Worm (Caenorhabditis elegans): Measurements from ENCODE around the gene C54G10.1.

C54G10.1 gene

DNA sequence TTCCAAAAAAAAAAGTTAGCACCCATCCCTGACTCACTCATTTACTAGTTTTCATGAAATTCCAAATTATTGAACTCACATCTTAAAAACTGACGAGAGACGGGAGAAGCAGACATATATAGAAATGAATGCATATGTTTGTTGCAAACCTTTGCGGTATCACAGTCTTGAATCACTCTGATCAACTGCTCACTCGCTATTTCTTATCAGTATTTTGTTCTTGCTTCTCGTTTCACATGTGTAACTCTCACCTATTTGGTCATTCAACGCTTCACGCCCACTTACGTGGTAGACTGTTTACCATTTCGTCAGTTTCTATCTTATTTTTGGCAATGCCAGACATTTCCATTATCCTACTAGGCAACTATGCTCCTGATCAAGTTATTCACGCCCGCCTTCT, at the start of gene C54G10.1:
TSS of gene C54G10.1 (plus strand) at position 333 of the 400 bp plus-strand sequence.
- TF ChIP-seq lir-3 (tag; optimal IDR thresholded peaks at IDR 0.05; ENCODE audit: poor library complexity) (no peak), nhr-11 (tag; optimal IDR thresholded peaks at IDR 0.05) (no peak), nhr-71 (tag; optimal IDR thresholded peaks at IDR 0.05) (no peak), elt-2 (tag; optimal IDR thresholded peaks at IDR 0.05) (peak; percentile 70), elt-3 (tag; optimal IDR thresholded peaks at IDR 0.05) (no peak), nhr-47 (tag; optimal IDR thresholded peaks at IDR 0.05) (no peak), lin-35 (GFP tag; optimal IDR thresholded peaks at IDR 0.05) (peak in 1 of 2 experiments; percentile 18)

ce11 chrV:14594103-14594502, 46.8 kb upstream of the C54G10.1 start:
- TF ChIP-seq elt-2 (tag; optimal IDR thresholded peaks at IDR 0.05) (no peak), ces-1 (GFP tag; optimal IDR thresholded peaks at IDR 0.05) (no peak), isw-1 (GFP tag; IDR thresholded peaks at IDR 0.05) (no peak), sup-37 (GFP tag; optimal IDR thresholded peaks at IDR 0.05) (no peak), sox-4 (tag; optimal IDR thresholded peaks at IDR 0.05) (no peak)

DNA sequence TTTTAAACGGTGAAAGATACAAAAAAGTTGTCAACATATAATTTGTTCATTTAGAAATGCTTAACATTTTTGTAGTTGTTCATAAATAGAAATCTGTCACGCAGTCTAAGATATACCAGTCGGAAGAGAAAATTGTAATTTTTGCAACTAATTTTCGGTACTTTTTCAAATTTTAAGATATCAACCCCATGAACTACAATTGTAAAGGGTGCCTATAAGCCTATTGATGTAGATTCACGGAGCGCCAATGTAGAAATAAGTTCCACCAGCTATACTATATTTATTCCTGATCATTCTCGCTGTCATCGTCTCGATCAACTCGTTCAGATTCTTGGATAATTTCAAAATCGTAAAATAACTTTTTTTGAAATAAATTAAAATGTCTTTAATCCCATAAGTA, 46.0 kb upstream of the C54G10.1 start:
- TF ChIP-seq snu-23 (GFP tag; optimal IDR thresholded peaks at IDR 0.05) (no peak), fkh-10 (GFP tag; optimal IDR thresholded peaks at IDR 0.05) (no peak), irx-1 (tag; optimal IDR thresholded peaks at IDR 0.05) (no peak), C34B4.2 (tag; optimal IDR thresholded peaks at IDR 0.05) (no peak), grh-1 (GFP tag; IDR thresholded peaks at IDR 0.05) (no peak), lin-35 (GFP tag; optimal IDR thresholded peaks at IDR 0.05) (no peak), nhr-237 (tag; optimal IDR thresholded peaks at IDR 0.05) (no peak)

DNA sequence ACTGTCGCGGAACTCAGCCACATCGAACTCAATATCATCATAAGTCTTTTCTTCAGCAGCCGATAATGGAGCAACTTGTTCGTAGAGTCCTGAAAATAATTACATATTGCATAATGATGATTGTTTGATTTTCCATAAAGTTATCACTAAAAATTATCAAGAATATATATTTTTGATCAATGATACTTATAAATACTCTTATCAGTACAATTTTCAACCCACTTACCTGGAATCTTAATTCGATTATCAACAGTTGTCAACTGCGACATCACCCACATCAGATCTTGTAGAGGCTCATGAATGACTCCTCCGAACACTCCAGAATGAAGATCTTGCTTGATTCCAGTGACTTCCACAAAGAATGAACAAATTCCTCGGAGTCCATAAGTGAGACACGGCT, 44.9 kb upstream of the C54G10.1 start:
- TF ChIP-seq C34B4.2 (tag; optimal IDR thresholded peaks at IDR 0.05) (no peak), ztf-11 (tag; optimal IDR thresholded peaks at IDR 0.05) (no peak), elt-3 (tag; optimal IDR thresholded peaks at IDR 0.05) (no peak), C16A3.4 (tag; optimal IDR thresholded peaks at IDR 0.05) (no peak), sptf-1 (tag; optimal IDR thresholded peaks at IDR 0.05) (no peak), mef-2 (tag; optimal IDR thresholded peaks at IDR 0.05) (no peak), lsy-2 (tag; optimal IDR thresholded peaks at IDR 0.05) (no peak), elt-2 (tag; optimal IDR thresholded peaks at IDR 0.05) (peak; percentile 44)

DNA sequence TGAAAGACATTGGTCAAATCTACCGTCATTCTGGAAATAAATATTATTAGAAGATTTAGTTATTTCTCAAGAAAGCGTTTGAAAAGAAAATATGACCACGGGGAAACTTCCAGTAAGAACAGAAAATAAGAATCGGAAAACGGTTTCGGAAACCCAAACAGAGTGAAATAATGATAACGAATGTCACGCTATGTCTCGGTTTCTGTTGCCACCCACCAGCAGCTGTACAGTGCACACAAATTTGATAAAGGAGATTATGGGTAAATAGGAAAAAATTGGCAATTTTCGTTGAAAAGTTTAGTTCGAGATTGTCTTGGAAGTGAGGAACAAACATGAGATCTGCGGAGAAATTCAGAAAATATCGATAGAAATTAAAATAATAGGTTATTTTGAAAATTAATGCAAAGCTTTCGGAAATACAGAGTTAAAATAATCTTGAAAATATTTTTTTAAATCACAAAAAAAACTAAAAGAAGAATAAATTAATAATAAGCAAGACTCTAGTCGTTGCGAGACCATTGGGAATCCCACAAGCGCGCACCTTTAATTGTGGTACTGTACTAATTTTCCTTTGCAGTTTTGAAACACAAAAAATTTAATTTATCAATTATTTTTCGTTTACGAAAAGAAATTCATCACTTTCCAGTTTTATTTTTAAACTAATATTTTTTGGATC, 43.8 kb upstream of the C54G10.1 start, which contains the start of gene pes-9:
TSS of gene pes-9 (minus strand) at position 30 of the 676 bp plus-strand sequence.
- TF ChIP-seq lin-35 (GFP tag; optimal IDR thresholded peaks at IDR 0.05) (peak in 1 of 2 experiments; percentile 4), efl-1 (optimal IDR thresholded peaks at IDR 0.05) (no peak), efl-1 (GFP tag; optimal IDR thresholded peaks at IDR 0.05 in 1 of 2) (peak in 1 of 2 experiments; percentile 9), fkh-10 (GFP tag; optimal IDR thresholded peaks at IDR 0.05) (no peak), elt-2 (tag; optimal IDR thresholded peaks at IDR 0.05) (peak; percentile 42)

- TF ChIP-seq nhr-237 (tag; optimal IDR thresholded peaks at IDR 0.05) (no peak), pag-3 (tag; optimal IDR thresholded peaks at IDR 0.05; ENCODE audit: borderline replicate concordance, insufficient read depth) (no peak), lsy-2 (tag; optimal IDR thresholded peaks at IDR 0.05) (peak in 1 of 2 experiments; percentile 57), nhr-11 (tag; optimal IDR thresholded peaks at IDR 0.05) (no peak), lin-35 (GFP tag; optimal IDR thresholded peaks at IDR 0.05) (peak; percentile 19 to 45), alr-1 (tag; optimal IDR thresholded peaks at IDR 0.05; ENCODE audit: borderline replicate concordance) (no peak), nhr-76 (tag; optimal IDR thresholded peaks at IDR 0.05) (no peak), dpl-1 (GFP tag; optimal IDR thresholded peaks at IDR 0.05) (peak in 1 of 3 experiments; percentile 52), lin-14 (GFP tag; optimal IDR thresholded peaks at IDR 0.05) (peak; percentile 81), rnt-1 (tag; optimal IDR thresholded peaks at IDR 0.05) (peak; percentile 31), lin-15B (tag; optimal IDR thresholded peaks at IDR 0.05) (no peak), ceh-63 (GFP tag; optimal IDR thresholded peaks at IDR 0.05) (no peak), swsn-7 (tag; optimal IDR thresholded peaks at IDR 0.05) (no peak), isw-1 (GFP tag; IDR thresholded peaks at IDR 0.05) (no peak), Y116A8C.19 (tag; optimal IDR thresholded peaks at IDR 0.05; ENCODE audit: borderline replicate concordance) (no peak), nhr-28 (tag; optimal IDR thresholded peaks at IDR 0.05) (no peak), mdl-1 (tag; optimal IDR thresholded peaks at IDR 0.05) (no peak), lir-3 (tag; optimal IDR thresholded peaks at IDR 0.05; ENCODE audit: poor library complexity) (no peak), ama-1 (optimal IDR thresholded peaks at IDR 0.05) (no peak), sup-37 (GFP tag; optimal IDR thresholded peaks at IDR 0.05) (no peak), ceh-88 (GFP tag; IDR thresholded peaks at IDR 0.05) (no peak), nhr-47 (tag; optimal IDR thresholded peaks at IDR 0.05) (no peak), ztf-11 (tag; optimal IDR thresholded peaks at IDR 0.05) (no peak), pax-3 (tag; optimal IDR thresholded peaks at IDR 0.05) (no peak)
Observed at ce11 chrV:14597681-14598184, 43.2 kb upstream of the C54G10.1 start, which contains the start of gene R11H6.2. TSS of gene R11H6.2 (plus strand) at chrV:14598006.
